Fruit fly (Drosophila melanogaster) whole organism, adult: ENCODE results near the gene CG4455.

ENCODE experiments used
- CG11617 ChIP-seq: fragments of 200-800 bp; sonication (Bioruptor generic); optimal IDR thresholded peaks from 2 replicates; lab custom pipeline; 2017; ENCODE audit warnings: mild to moderate bottlenecking, missing biosample characterization, missing genetic modification reagents, missing genetic modification characterization
- CG12768 ChIP-seq: fragments of 200-800 bp; sonication (Bioruptor generic); optimal IDR thresholded peaks from 2 replicates; lab custom pipeline; 2017; ENCODE audit warnings: missing biosample characterization, missing genetic modification characterization, mild to moderate bottlenecking, moderate library complexity, missing genetic modification reagents
- CG14711 ChIP-seq: fragments of 200-800 bp; sonication (Bioruptor generic); optimal IDR thresholded peaks from 2 replicates; lab custom pipeline; 2018; ENCODE audit warnings: missing biosample characterization, mild to moderate bottlenecking, missing genetic modification characterization, moderate library complexity
- CG1620 ChIP-seq: fragments of 200-800 bp; sonication (Bioruptor generic); optimal IDR thresholded peaks from 2 replicates; lab custom pipeline; 2016; ENCODE audit warnings: missing biosample characterization, missing genetic modification characterization
- CG33017 ChIP-seq: fragments of 200-800 bp; sonication (Bioruptor generic); optimal IDR thresholded peaks from 2 replicates; lab custom pipeline; 2018; ENCODE audit warnings: missing biosample characterization, mild to moderate bottlenecking, missing genetic modification characterization, moderate library complexity
- CG5204 ChIP-seq: fragments of 200-800 bp; sonication (Bioruptor generic); optimal IDR thresholded peaks from 2 replicates; lab custom pipeline; 2016; ENCODE audit warnings: missing biosample characterization, missing genetic modification characterization
- CG7045 ChIP-seq: fragments of 200-800 bp; sonication (Bioruptor generic); optimal IDR thresholded peaks from 2 replicates; lab custom pipeline; 2017; ENCODE audit warnings: missing biosample characterization, mild to moderate bottlenecking, missing genetic modification characterization
- CG7101 ChIP-seq: fragments of 200-800 bp; sonication (Bioruptor generic); optimal IDR thresholded peaks from 2 replicates; lab custom pipeline; 2018; ENCODE audit warnings: missing biosample characterization, mild to moderate bottlenecking, missing genetic modification characterization, moderate library complexity
- Clk ChIP-seq: fragments of 200-800 bp; sonication (Bioruptor generic); optimal IDR thresholded peaks from 2 replicates; lab custom pipeline; 2017; ENCODE audit warnings: missing biosample characterization, missing genetic modification characterization
- Crg-1 ChIP-seq: fragments of 200-800 bp; sonication (Bioruptor generic); optimal IDR thresholded peaks from 2 replicates; lab custom pipeline; 2016; ENCODE audit warnings: missing biosample characterization, missing genetic modification characterization
- Hr96 ChIP-seq: fragments of 200-800 bp; sonication (Bioruptor generic); optimal IDR thresholded peaks from 2 replicates; lab custom pipeline; 2016; ENCODE audit warnings: missing biosample characterization, missing genetic modification characterization
- Mnt ChIP-seq: fragments of 200-800 bp; sonication (Bioruptor generic); optimal IDR thresholded peaks from 2 replicates; lab custom pipeline; 2016; ENCODE audit warnings: missing biosample characterization, mild to moderate bottlenecking, missing genetic modification characterization
- bab1 ChIP-seq: fragments of 200-800 bp; sonication (Bioruptor generic); optimal IDR thresholded peaks from 3 replicates; lab custom pipeline; 2019; ENCODE audit warnings: missing biosample characterization, mild to moderate bottlenecking, missing genetic modification characterization, moderate library complexity
- cic ChIP-seq: fragments of 200-800 bp; sonication (Bioruptor generic); optimal IDR thresholded peaks from 2 replicates; lab custom pipeline; 2017; ENCODE audit warnings: missing biosample characterization, mild to moderate bottlenecking, missing genetic modification characterization, moderate library complexity
- cnc ChIP-seq, 2 experiments: fragments of >200 bp; optimal IDR thresholded peaks; 2 replicates each; lab custom pipeline; 2017
- kay ChIP-seq: fragments of 200-800 bp; sonication (Bioruptor generic); peaks from one replicate; lab custom pipeline; 2016; ENCODE audit warnings: missing biosample characterization, missing genetic modification characterization, borderline replicate concordance
- ovo ChIP-seq: fragments of 200-800 bp; sonication (Bioruptor generic); optimal IDR thresholded peaks from 2 replicates; lab custom pipeline; 2016; ENCODE audit warnings: missing biosample characterization, missing genetic modification characterization
- pad ChIP-seq: fragments of 200-800 bp; sonication (Bioruptor generic); optimal IDR thresholded peaks from 3 replicates; lab custom pipeline; 2017; ENCODE audit warnings: missing biosample characterization, missing genetic modification characterization, mild to moderate bottlenecking, moderate library complexity, missing genetic modification reagents
- tj ChIP-seq: fragments of 200-800 bp; sonication (Bioruptor generic); optimal IDR thresholded peaks from 3 replicates; lab custom pipeline; 2017; ENCODE audit warnings: missing biosample characterization, mild to moderate bottlenecking, missing genetic modification characterization, moderate library complexity
- toe ChIP-seq: fragments of 200-800 bp; sonication (Bioruptor generic); optimal IDR thresholded peaks from 2 replicates; lab custom pipeline; 2016; ENCODE audit warnings: missing biosample characterization, missing genetic modification characterization

Gene CG4455

DNA sequence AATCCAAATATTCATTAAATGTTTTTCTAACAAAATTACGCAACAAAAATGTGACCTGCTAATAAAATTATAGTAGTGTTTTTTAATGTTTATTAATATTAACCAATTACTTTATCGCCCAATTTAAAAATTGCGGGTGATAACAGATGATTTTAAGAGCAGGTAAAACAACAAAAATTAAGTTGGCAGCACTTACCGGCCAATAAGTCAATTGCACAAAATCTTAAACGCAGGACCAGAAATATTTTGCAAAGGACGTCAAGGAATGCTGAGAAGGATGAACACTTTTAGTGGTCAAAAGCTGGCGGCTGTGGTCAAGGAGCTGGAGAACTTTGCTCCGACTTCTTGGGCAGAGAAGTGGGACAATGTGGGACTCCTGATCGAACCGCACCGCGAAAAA is 25.8 kb upstream of the CG4455 start, which contains the start of gene CG4278:
TSS of gene CG4278 (plus strand) at position 178 of the 400 bp plus-strand sequence.
- TF ChIP-seq CG1620, result no peak
- TF ChIP-seq Mnt (GFP tag; lab: Kevin White, UChicago), result no peak
- no peak for TF ChIP-seq ovo
- TF ChIP-seq CG11617 (GFP tag; lab: Kevin White, UChicago), result no peak

DNA sequence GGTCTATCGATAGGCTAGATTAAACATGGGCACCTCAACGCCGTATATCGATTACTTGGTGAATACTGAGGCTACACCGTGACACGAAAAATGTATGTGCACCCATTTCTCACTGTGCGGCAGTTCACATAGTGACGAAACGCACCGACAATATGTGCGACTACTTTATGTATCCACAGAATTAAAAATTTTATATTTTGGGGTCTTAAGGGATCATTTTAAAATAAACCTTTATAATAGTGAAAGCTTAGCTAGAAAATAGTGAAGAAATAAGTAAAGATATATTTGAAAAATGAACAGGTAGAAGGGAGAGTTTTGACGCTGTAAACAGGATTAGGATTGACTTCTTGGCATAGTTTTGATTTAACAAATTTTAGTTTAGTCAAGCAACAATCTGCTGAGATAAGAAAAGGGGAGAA is 23.6 kb upstream of the CG4455 start, which contains the start of gene mRpL4:
TSS of gene mRpL4 (minus strand) at position 31 of the 419 bp plus-strand sequence.
- TF ChIP-seq Clk, result no peak
- TF ChIP-seq cnc (optimal IDR thresholded peaks at IDR 0.05; lab: Kevin White, UChicago), result no peak
- TF ChIP-seq tj (GFP tag; lab: Kevin White, UChicago), result no peak
- peak; percentile 60 for TF ChIP-seq toe (GFP tag; lab: Kevin White, UChicago)
- no peak for TF ChIP-seq ovo
- TF ChIP-seq kay, result peak; percentile 80
- TF ChIP-seq Mnt (GFP tag; lab: Kevin White, UChicago), result peak; percentile 53
- peak; percentile 1 for TF ChIP-seq CG7101 (tag; lab: Kevin White, UChicago)
- TF ChIP-seq CG1620, result peak; percentile 28
- TF ChIP-seq CG12768 (GFP tag; lab: Kevin White, UChicago), result no peak
- TF ChIP-seq CG33017 (tag; lab: Kevin White, UChicago), result no peak
- TF ChIP-seq cic, result no peak
- no peak for TF ChIP-seq CG5204 (GFP tag; lab: Kevin White, UChicago)
- no peak for TF ChIP-seq CG7045 (GFP tag; lab: Kevin White, UChicago)
- no peak for TF ChIP-seq CG11617 (GFP tag; lab: Kevin White, UChicago)
- TF ChIP-seq Hr96 (GFP tag; lab: Kevin White, UChicago), result no peak
- peak; percentile 23 for TF ChIP-seq CG14711 (tag; lab: Kevin White, UChicago)
- peak; percentile 26 for TF ChIP-seq bab1 (GFP tag; lab: Kevin White, UChicago)
- peak; percentile 13 for TF ChIP-seq pad (GFP tag; lab: Kevin White, UChicago)
- TF ChIP-seq Crg-1 (GFP tag; lab: Kevin White, UChicago), result no peak

DNA sequence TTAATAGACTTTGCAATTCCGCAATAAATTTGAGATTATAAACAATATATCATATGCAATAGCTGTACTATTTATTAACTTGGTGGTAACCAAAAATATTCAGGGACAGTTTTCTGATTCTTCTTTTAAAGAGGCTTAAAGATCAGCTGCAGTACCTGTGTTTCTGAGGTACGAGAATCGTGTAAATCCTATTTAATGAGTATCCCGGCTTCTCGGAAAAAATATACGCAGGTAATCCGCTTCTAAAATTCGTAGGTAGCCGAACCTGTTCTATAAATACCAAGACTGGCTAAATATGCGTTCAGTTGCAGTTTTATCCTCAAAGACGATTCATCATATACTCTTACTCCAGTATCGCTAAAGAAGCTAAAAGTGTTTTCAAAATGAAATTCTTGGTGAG is 23.1 kb upstream of the CG4455 start, which contains the start of gene CG4440:
TSS of gene CG4440 (plus strand) at position 301 of the 400 bp plus-strand sequence.
- TF ChIP-seq Clk (no peak), CG5204 (GFP tag; lab: Kevin White, UChicago) (no peak), bab1 (GFP tag; lab: Kevin White, UChicago) (no peak), CG12768 (GFP tag; lab: Kevin White, UChicago) (no peak), cnc (optimal IDR thresholded peaks at IDR 0.05; lab: Kevin White, UChicago) (no peak), CG33017 (tag; lab: Kevin White, UChicago) (no peak), CG7101 (tag; lab: Kevin White, UChicago) (no peak), tj (GFP tag; lab: Kevin White, UChicago) (no peak), pad (GFP tag; lab: Kevin White, UChicago) (no peak), CG14711 (tag; lab: Kevin White, UChicago) (no peak), kay (no peak), CG7045 (GFP tag; lab: Kevin White, UChicago) (no peak), toe (GFP tag; lab: Kevin White, UChicago) (no peak), Crg-1 (GFP tag; lab: Kevin White, UChicago) (no peak), Mnt (GFP tag; lab: Kevin White, UChicago) (no peak), CG11617 (GFP tag; lab: Kevin White, UChicago) (no peak), CG1620 (no peak), Hr96 (GFP tag; lab: Kevin White, UChicago) (no peak)

DNA sequence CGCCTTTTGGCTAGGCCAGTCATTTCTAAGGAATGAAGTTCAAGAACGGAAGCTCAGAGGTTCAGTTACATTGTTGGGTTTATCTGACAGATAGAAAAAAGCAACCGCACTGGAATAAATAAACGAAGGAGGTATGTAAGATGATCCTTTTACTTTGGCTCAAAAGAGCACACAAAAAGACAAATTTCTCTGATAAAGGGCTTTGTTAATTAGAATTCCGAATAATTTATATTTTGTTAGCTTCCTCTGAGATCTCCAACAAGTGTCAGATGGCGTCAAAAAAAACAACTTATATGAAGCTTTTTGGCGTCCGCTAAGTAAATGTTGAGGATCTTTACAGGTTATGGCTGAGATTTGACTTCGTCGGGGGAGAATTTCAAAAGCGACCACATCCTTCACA is 14.9 kb upstream of the CG4455 start, which contains the start of gene CG31817:
TSS of gene CG31817 (minus strand) at position 101 of the 400 bp plus-strand sequence.
- TF ChIP-seq CG14711 (tag; lab: Kevin White, UChicago) (no peak), CG7045 (GFP tag; lab: Kevin White, UChicago) (no peak), CG33017 (tag; lab: Kevin White, UChicago) (no peak), CG7101 (tag; lab: Kevin White, UChicago) (no peak), CG5204 (GFP tag; lab: Kevin White, UChicago) (no peak), tj (GFP tag; lab: Kevin White, UChicago) (no peak), CG12768 (GFP tag; lab: Kevin White, UChicago) (no peak), Hr96 (GFP tag; lab: Kevin White, UChicago) (no peak), CG1620 (no peak), toe (GFP tag; lab: Kevin White, UChicago) (no peak), cic (no peak), kay (no peak), ovo (no peak), cnc (optimal IDR thresholded peaks at IDR 0.05; lab: Kevin White, UChicago) (no peak), Crg-1 (GFP tag; lab: Kevin White, UChicago) (no peak), bab1 (GFP tag; lab: Kevin White, UChicago) (no peak), Clk (no peak), pad (GFP tag; lab: Kevin White, UChicago) (no peak), CG11617 (GFP tag; lab: Kevin White, UChicago) (no peak), Mnt (GFP tag; lab: Kevin White, UChicago) (no peak)

DNA sequence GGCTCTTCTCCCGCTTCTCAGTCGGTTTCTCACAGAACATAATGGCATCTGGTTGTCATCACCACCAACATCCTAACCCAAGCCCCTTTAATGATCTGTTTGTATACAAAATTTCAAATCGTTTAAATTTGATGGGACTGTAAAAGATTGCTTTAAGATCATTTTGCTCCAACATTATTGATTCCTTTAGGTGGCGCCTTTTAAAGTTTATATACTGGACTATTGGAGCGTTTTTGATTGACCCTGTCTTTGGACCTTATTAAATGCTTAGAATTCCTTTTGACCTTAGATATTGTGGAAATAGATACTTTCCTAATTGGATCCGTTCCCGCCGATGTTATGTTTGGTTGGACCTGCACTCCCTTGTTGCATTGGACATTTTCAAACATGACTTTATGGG is 12.5 kb upstream of the CG4455 start, which contains the start of gene CG42266:
TSS of gene CG42266 (minus strand) at position 101 of the 400 bp plus-strand sequence.
- TF ChIP-seq CG7101 (tag; lab: Kevin White, UChicago), result no peak
- no peak for TF ChIP-seq Hr96 (GFP tag; lab: Kevin White, UChicago)
- no peak for TF ChIP-seq CG33017 (tag; lab: Kevin White, UChicago)
- TF ChIP-seq tj (GFP tag; lab: Kevin White, UChicago), result no peak
- TF ChIP-seq CG7045 (GFP tag; lab: Kevin White, UChicago), result no peak
- no peak for TF ChIP-seq kay
- no peak for TF ChIP-seq bab1 (GFP tag; lab: Kevin White, UChicago)
- no peak for TF ChIP-seq toe (GFP tag; lab: Kevin White, UChicago)
- no peak for TF ChIP-seq cnc (optimal IDR thresholded peaks at IDR 0.05; lab: Kevin White, UChicago)
- TF ChIP-seq pad (GFP tag; lab: Kevin White, UChicago), result no peak
